Fruit fly (Drosophila melanogaster) whole organism, prepupa: Measurements from ENCODE around the gene Cog7.

ENCODE experiments used
- Blimp-1 ChIP-seq: fragments of 200-800 bp; sonication (Bioruptor generic); optimal IDR thresholded peaks from 3 replicates; lab custom pipeline; 2017; ENCODE audit warnings: missing biosample characterization, missing genetic modification characterization, mild to moderate bottlenecking, moderate library complexity, missing genetic modification reagents
- CG10631 ChIP-seq: fragments of 200-800 bp; sonication (Bioruptor generic); optimal IDR thresholded peaks from 2 replicates; lab custom pipeline; 2016; ENCODE audit warnings: missing biosample characterization, missing genetic modification characterization
- CG10669 ChIP-seq: fragments of 200-800 bp; sonication (Bioruptor generic); optimal IDR thresholded peaks from 3 replicates; lab custom pipeline; 2018; ENCODE audit warnings: missing biosample characterization, mild to moderate bottlenecking, missing genetic modification characterization, moderate library complexity
- CG11762 ChIP-seq: fragments of 200-800 bp; sonication (Bioruptor generic); optimal IDR thresholded peaks from 3 replicates; lab custom pipeline; 2016; ENCODE audit warnings: missing biosample characterization, missing genetic modification characterization; ENCODE audit not compliant: insufficient read depth
- CG11902 ChIP-seq: fragments of 200-800 bp; sonication (Bioruptor generic); optimal IDR thresholded peaks from 3 replicates; lab custom pipeline; 2016; ENCODE audit warnings: missing biosample characterization, missing genetic modification characterization
- CG15336 ChIP-seq: fragments of 200-800 bp; sonication (Bioruptor generic); IDR thresholded peaks from 2 replicates; pipeline ENCODE4 v1.3.6; 2022; ENCODE audit warnings: missing biosample characterization, missing genetic modification characterization
- CG1621 ChIP-seq: fragments of 200-800 bp; sonication (Bioruptor generic); optimal IDR thresholded peaks from 3 replicates; lab custom pipeline; 2018; ENCODE audit warnings: missing biosample characterization, mild to moderate bottlenecking, missing genetic modification characterization
- CG3032 ChIP-seq: fragments of 200-800 bp; optimal IDR thresholded peaks from 2 replicates; lab custom pipeline; 2019; ENCODE audit warnings: missing biosample characterization, mild to moderate bottlenecking, missing genetic modification characterization, moderate library complexity
- CG32006 ChIP-seq: fragments of 200-800 bp; sonication (Bioruptor generic); optimal IDR thresholded peaks from 3 replicates; lab custom pipeline; 2017; ENCODE audit warnings: missing biosample characterization, mild to moderate bottlenecking, missing genetic modification characterization
- CG3919 ChIP-seq: fragments of 200-800 bp; sonication (Bioruptor generic); optimal IDR thresholded peaks from 3 replicates; lab custom pipeline; 2016; ENCODE audit warnings: missing biosample characterization, missing genetic modification characterization
- CG4318 ChIP-seq: fragments of 200-800 bp; sonication (Bioruptor generic); optimal IDR thresholded peaks from 3 replicates; lab custom pipeline; 2017; ENCODE audit warnings: missing biosample characterization, mild to moderate bottlenecking, missing genetic modification characterization
- CG6163 ChIP-seq: fragments of 200-800 bp; sonication (Bioruptor generic); IDR thresholded peaks from 3 replicates; pipeline ENCODE4 v1.3.6; 2022; ENCODE audit warnings: missing biosample characterization, missing genetic modification characterization
- CG6792 ChIP-seq: fragments of 200-800 bp; sonication (Bioruptor generic); optimal IDR thresholded peaks from 3 replicates; lab custom pipeline; 2016; ENCODE audit warnings: missing biosample characterization, missing genetic modification characterization
- CG8119 ChIP-seq: fragments of 200-800 bp; sonication (Bioruptor generic); IDR thresholded peaks from 3 replicates; pipeline ENCODE4 v1.3.6; 2022; ENCODE audit warnings: missing biosample characterization, missing genetic modification characterization
- CG9139 ChIP-seq: fragments of 200-800 bp; sonication (Bioruptor generic); optimal IDR thresholded peaks from 3 replicates; lab custom pipeline; 2017; ENCODE audit warnings: missing biosample characterization, mild to moderate bottlenecking, missing genetic modification characterization
- Eip78C ChIP-seq: fragments of 200-800 bp; sonication (Bioruptor generic); peaks from one replicate; lab custom pipeline; 2016; ENCODE audit warnings: missing biosample characterization, missing genetic modification characterization
- Ets21C ChIP-seq: fragments of 200-800 bp; sonication (Bioruptor generic); optimal IDR thresholded peaks from 3 replicates; lab custom pipeline; 2016; ENCODE audit warnings: missing biosample characterization, missing genetic modification characterization
- Gug ChIP-seq: fragments of 200-800 bp; sonication (Bioruptor generic); IDR thresholded peaks from 2 replicates; pipeline ENCODE4 v1.3.6; 2022; ENCODE audit warnings: missing biosample characterization, missing genetic modification characterization
- Hr38 ChIP-seq: sonication (Bioruptor generic); optimal IDR thresholded peaks from 2 replicates; lab custom pipeline; 2016; ENCODE audit warnings: missing biosample characterization, missing genetic modification characterization
- Hr39 ChIP-seq: fragments of 200-800 bp; sonication (Bioruptor generic); optimal IDR thresholded peaks from 2 replicates; lab custom pipeline; 2016; ENCODE audit warnings: missing biosample characterization, missing genetic modification characterization
- Hr4 ChIP-seq: fragments of 200-800 bp; sonication (Bioruptor generic); optimal IDR thresholded peaks from 3 replicates; lab custom pipeline; 2016; ENCODE audit warnings: missing biosample characterization, missing genetic modification characterization
- Lpt ChIP-seq: fragments of 200-800 bp; sonication (Bioruptor generic); optimal IDR thresholded peaks from 3 replicates; lab custom pipeline; 2016; ENCODE audit warnings: missing biosample characterization, missing genetic modification characterization
- Met ChIP-seq: fragments of 200-800 bp; sonication (Bioruptor generic); optimal IDR thresholded peaks from 3 replicates; lab custom pipeline; 2016; ENCODE audit warnings: missing biosample characterization, missing genetic modification characterization
- Smox ChIP-seq: fragments of 200-800 bp; sonication (Bioruptor generic); optimal IDR thresholded peaks from 3 replicates; lab custom pipeline; 2016; ENCODE audit warnings: missing biosample characterization, missing genetic modification characterization
- Sox15 ChIP-seq: fragments of 200-800 bp; sonication (Bioruptor generic); optimal IDR thresholded peaks from 3 replicates; lab custom pipeline; 2016; ENCODE audit warnings: missing biosample characterization, missing genetic modification characterization
- achi ChIP-seq: fragments of 200-800 bp; sonication (Bioruptor generic); optimal IDR thresholded peaks from 3 replicates; lab custom pipeline; 2016; ENCODE audit warnings: missing biosample characterization, missing genetic modification characterization
- acj6 ChIP-seq: fragments of 200-800 bp; sonication (Bioruptor generic); optimal IDR thresholded peaks from 3 replicates; lab custom pipeline; 2016; ENCODE audit warnings: missing biosample characterization, missing genetic modification characterization
- dac ChIP-seq: fragments of 200-800 bp; sonication (Bioruptor generic); optimal IDR thresholded peaks from 2 replicates; lab custom pipeline; 2017; ENCODE audit warnings: missing biosample characterization, mild to moderate bottlenecking, missing genetic modification characterization
- eg ChIP-seq: fragments of 200-800 bp; sonication (Bioruptor generic); IDR thresholded peaks from 3 replicates; pipeline ENCODE4 v1.3.6; 2022; ENCODE audit warnings: missing biosample characterization, missing genetic modification characterization
- fd59A ChIP-seq: fragments of 200-800 bp; sonication (Bioruptor generic); optimal IDR thresholded peaks from 2 replicates; lab custom pipeline; 2017; ENCODE audit warnings: missing biosample characterization, mild to moderate bottlenecking, missing genetic modification characterization, missing genetic modification reagents
- fd85E ChIP-seq: fragments of 200-800 bp; sonication (Bioruptor generic); optimal IDR thresholded peaks from 3 replicates; lab custom pipeline; 2016; ENCODE audit warnings: missing biosample characterization, missing genetic modification characterization
- fkh ChIP-seq: fragments of 200-800 bp; sonication (Bioruptor generic); optimal IDR thresholded peaks from 3 replicates; lab custom pipeline; 2017; ENCODE audit warnings: missing biosample characterization, mild to moderate bottlenecking, missing genetic modification characterization, moderate library complexity
- lz ChIP-seq: fragments of 200-800 bp; sonication (Bioruptor generic); optimal IDR thresholded peaks from 3 replicates; lab custom pipeline; 2016; ENCODE audit warnings: missing biosample characterization, missing genetic modification characterization
- salr ChIP-seq, 2 experiments: fragments of 200-800 bp; sonication (Bioruptor generic); optimal IDR thresholded peaks; 3 replicates each; lab custom pipeline; 2016 to 2018; ENCODE audit warnings: missing biosample characterization in 2 of 2, missing genetic modification characterization in 2 of 2, mild to moderate bottlenecking in 1 of 2
- spab ChIP-seq: fragments of 200-800 bp; sonication (Bioruptor generic); optimal IDR thresholded peaks from 2 replicates; lab custom pipeline; 2017; ENCODE audit warnings: missing biosample characterization, mild to moderate bottlenecking, missing genetic modification characterization, missing genetic modification reagents
- ss ChIP-seq, 2 experiments: fragments of 200-800 bp; sonication (Bioruptor generic); optimal IDR thresholded peaks; 2 replicates in 1 of 2; 3 replicates in 1 of 2; lab custom pipeline; 2017 to 2018; ENCODE audit warnings: mild to moderate bottlenecking in 2 of 2, missing biosample characterization in 2 of 2, missing genetic modification characterization in 2 of 2, moderate library complexity in 1 of 2
- topi ChIP-seq: fragments of 200-800 bp; sonication (Bioruptor generic); optimal IDR thresholded peaks from 3 replicates; lab custom pipeline; 2016; ENCODE audit warnings: missing biosample characterization, missing genetic modification characterization
- vri ChIP-seq: fragments of 200-800 bp; sonication (Bioruptor generic); optimal IDR thresholded peaks from 3 replicates; lab custom pipeline; 2016; ENCODE audit warnings: missing biosample characterization, mild to moderate bottlenecking, missing genetic modification characterization

Cog7 gene

DNA sequence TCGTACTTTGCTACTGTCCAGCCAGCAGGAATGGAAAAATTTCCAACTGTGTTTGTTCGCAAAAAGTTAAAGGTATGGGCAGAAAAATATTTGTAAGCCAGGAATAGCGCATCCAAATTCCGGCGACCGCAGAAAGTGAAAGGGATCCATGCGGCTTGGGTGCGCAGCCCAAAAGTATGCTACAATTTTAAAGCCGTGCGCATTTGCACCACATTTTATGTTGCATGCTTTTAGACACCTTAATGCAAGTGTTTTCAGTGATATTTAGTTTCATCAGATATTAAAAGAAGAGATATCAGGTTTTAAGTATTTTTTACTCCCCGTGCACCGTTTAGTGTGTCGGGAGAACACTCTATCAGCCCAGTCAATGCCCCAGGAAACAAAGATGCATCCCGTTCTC, 30.2 kb upstream of the Cog7 start:
- peak; percentile 13 for TF ChIP-seq Blimp-1 (GFP tag; lab: Kevin White, UChicago)
- TF ChIP-seq ss (GFP tag; optimal IDR thresholded peaks at IDR 0.05; lab: Kevin White, UChicago): no peak

DNA sequence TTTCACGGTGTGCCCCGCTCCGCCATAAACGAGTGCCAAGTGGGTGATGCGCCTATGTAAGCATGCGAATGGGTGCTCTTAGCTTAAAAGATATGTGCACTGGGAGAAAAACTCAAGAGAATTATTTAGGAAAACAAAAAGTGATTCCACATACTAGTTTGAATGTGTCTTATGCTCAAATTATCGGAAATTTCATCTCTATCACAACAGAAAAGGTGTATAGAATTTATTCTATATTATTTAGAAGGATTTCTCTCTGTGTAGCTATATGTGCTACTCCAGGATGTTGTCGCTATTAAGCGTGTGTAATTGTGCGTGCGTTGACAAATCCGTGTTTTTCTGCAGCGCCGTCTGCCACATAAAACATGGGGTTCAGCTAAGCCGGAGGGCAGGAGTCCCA, 26.5 kb upstream of the Cog7 start:
- TF ChIP-seq CG10669 (GFP tag; lab: Kevin White, UChicago): peak; percentile 11
- 0 out of 3 replicates have a peak, but pooled peaks have one; percentile 44 for TF ChIP-seq eg
- TF ChIP-seq spab (GFP tag; lab: Kevin White, UChicago): no peak
- TF ChIP-seq salr (GFP tag; optimal IDR thresholded peaks at IDR 0.05; lab: Kevin White, UChicago): no peak
- TF ChIP-seq fd85E (GFP tag; lab: Kevin White, UChicago): no peak
- TF ChIP-seq achi (GFP tag; lab: Kevin White, UChicago): peak; percentile 5
- TF ChIP-seq CG8119 (GFP tag; lab: Robert Waterston, UW): peak; percentile 49; the same call in 2 of the 3 replicates
- TF ChIP-seq Eip78C: peak; percentile 65
- 0 out of 2 replicates have a peak, but pooled peaks have one; percentile 37 for TF ChIP-seq CG15336 (GFP tag; lab: Robert Waterston, UW)
- peak; percentile 35 for TF ChIP-seq CG32006 (GFP tag; lab: Kevin White, UChicago)
- peak in 1 of 2 experiments; percentile 1 for TF ChIP-seq ss (GFP tag; optimal IDR thresholded peaks at IDR 0.05; lab: Kevin White, UChicago)
- TF ChIP-seq CG9139 (GFP tag; lab: Kevin White, UChicago): no peak
- no peak for TF ChIP-seq vri (GFP tag; lab: Kevin White, UChicago)
- TF ChIP-seq CG11762 (GFP tag; lab: Kevin White, UChicago): no peak
- TF ChIP-seq topi (GFP tag; lab: Kevin White, UChicago): no peak
- TF ChIP-seq Ets21C (GFP tag; lab: Kevin White, UChicago): no peak
- peak; percentile 60; the same call in 2 of the 3 replicates for TF ChIP-seq CG6163 (GFP tag; lab: Robert Waterston, UW)
- TF ChIP-seq, all 60 proteins: peak for 9

DNA sequence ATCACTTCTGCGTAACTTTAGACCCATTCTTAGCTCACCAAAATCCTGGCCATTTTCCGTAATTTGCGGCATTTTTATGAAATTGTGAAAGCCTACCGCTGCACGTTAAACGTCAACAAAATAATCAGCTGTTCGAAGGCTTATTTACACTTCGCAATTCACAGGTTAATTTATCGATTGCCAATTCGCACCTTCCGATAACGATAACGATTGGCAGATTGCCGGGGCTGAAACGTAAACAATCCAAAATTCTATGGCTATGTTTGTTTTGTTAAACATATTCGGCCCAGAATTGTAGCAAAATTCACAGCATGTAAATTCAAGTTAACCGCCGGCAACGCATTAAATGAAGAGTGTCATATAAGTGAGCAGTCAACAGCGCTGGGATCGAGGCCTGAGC, 2.9 kb upstream of the Cog7 start, which contains the start of the genes eIF2Balpha and Vps13B:
eIF2Balpha (minus strand) TSS at position 133 of the 400 bp plus-strand sequence.
Vps13B (plus strand) TSS at position 223 of the 400 bp plus-strand sequence.
- TF ChIP-seq fkh (no peak), fd59A (GFP tag; lab: Kevin White, UChicago) (no peak), lz (GFP tag; lab: Kevin White, UChicago) (no peak), eg (no peak), Hr39 (GFP tag; lab: Kevin White, UChicago) (no peak), CG11902 (no peak), dac (no peak), Hr4 (GFP tag; lab: Kevin White, UChicago) (no peak), Met (no peak), achi (GFP tag; lab: Kevin White, UChicago) (no peak), CG10631 (no peak), Sox15 (GFP tag; lab: Kevin White, UChicago) (no peak)

DNA sequence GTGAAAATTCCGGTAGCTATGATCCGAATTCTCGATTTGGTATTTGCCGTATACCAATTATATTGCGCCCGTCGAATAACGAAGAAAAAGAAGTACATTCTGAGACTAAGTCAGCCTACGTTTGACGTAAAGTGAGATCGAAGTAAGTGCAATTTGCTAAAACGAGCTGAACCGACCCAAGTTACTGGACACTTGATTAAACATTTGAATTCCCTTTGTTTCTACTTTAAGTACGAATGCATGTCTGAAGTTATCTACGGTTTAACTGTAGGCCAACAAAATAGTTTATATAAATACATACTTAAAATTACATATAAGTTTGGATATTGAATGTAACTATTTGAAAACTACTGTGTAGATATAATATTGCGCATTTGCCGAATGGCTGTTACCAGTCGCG, 2.6 kb downstream of the Cog7 start, which contains the start of gene alpha-Man-Ic:
alpha-Man-Ic (minus strand) TSS at position 101 of the 400 bp plus-strand sequence.
- TF ChIP-seq Smox (GFP tag; lab: Kevin White, UChicago) (no peak), eg (no peak), Lpt (GFP tag; lab: Kevin White, UChicago) (no peak), CG4318 (GFP tag; lab: Kevin White, UChicago) (no peak), CG6792 (GFP tag; lab: Kevin White, UChicago) (no peak), Hr4 (GFP tag; lab: Kevin White, UChicago) (no peak), CG11762 (GFP tag; lab: Kevin White, UChicago) (no peak), CG3919 (GFP tag; lab: Kevin White, UChicago) (no peak), lz (GFP tag; lab: Kevin White, UChicago) (no peak), CG1621 (tag; lab: Kevin White, UChicago) (no peak), Hr38 (GFP tag; lab: Kevin White, UChicago) (no peak), CG3032 (tag; lab: Kevin White, UChicago) (no peak), Ets21C (GFP tag; lab: Kevin White, UChicago) (no peak), CG15336 (GFP tag; lab: Robert Waterston, UW) (no peak), Gug (no peak), acj6 (GFP tag; lab: Kevin White, UChicago) (no peak), ss (GFP tag; optimal IDR thresholded peaks at IDR 0.05; lab: Kevin White, UChicago) (no peak)
